Fruit fly (Drosophila melanogaster) whole organism, embryonic: ENCODE measurements around the gene CCAP-R.
A peak's percentile ranks its signal among the peaks of the same experiment; 100 is the strongest.

Experiments used
- ATbp ChIP-seq: fragments of 200-800 bp; sonication (Bioruptor generic); optimal IDR thresholded peaks from 2 replicates; lab custom pipeline; 2017; ENCODE audit warnings: missing biosample characterization, mild to moderate bottlenecking, missing genetic modification characterization, missing genetic modification reagents
- Atf3 ChIP-seq: fragments of 200-800 bp; sonication (Bioruptor generic); optimal IDR thresholded peaks from 3 replicates; lab custom pipeline; 2016; ENCODE audit warnings: missing biosample characterization, missing genetic modification characterization
- CG10654 ChIP-seq: fragments of 200-800 bp; sonication (Bioruptor generic); optimal IDR thresholded peaks from 2 replicates; lab custom pipeline; 2016; ENCODE audit warnings: missing biosample characterization, missing genetic modification characterization
- CG11696 ChIP-seq: fragments of 200-800 bp; sonication (Bioruptor generic); IDR thresholded peaks from 2 replicates; pipeline ENCODE4 v1.3.6; 2022; ENCODE audit warnings: missing biosample characterization, missing genetic modification characterization
- CG1233 ChIP-seq: fragments of 200-800 bp; sonication (Bioruptor generic); optimal IDR thresholded peaks from 4 replicates; lab custom pipeline; 2018; ENCODE audit warnings: missing biosample characterization, mild to moderate bottlenecking, missing genetic modification characterization
- CG12659 ChIP-seq: fragments of 200-800 bp; sonication (Bioruptor generic); optimal IDR thresholded peaks from 3 replicates; lab custom pipeline; 2017; ENCODE audit warnings: mild to moderate bottlenecking, missing biosample characterization, missing genetic modification reagents, missing genetic modification characterization
- CG13287 ChIP-seq: fragments of 200-800 bp; sonication (Bioruptor generic); IDR thresholded peaks from 2 replicates; pipeline ENCODE4 v1.3.6; 2022; ENCODE audit warnings: missing biosample characterization, missing genetic modification characterization; ENCODE audit not compliant: partially characterized antibody
- CG14441 ChIP-seq: fragments of 200-800 bp; sonication (Bioruptor generic); IDR thresholded peaks from 2 replicates; pipeline ENCODE4 v1.3.6; 2022; ENCODE audit warnings: missing biosample characterization, missing genetic modification characterization
- CG1529 ChIP-seq: fragments of 200-800 bp; sonication (Bioruptor generic); optimal IDR thresholded peaks from 3 replicates; lab custom pipeline; 2018; ENCODE audit warnings: missing biosample characterization, missing genetic modification characterization
- CG15601 ChIP-seq: fragments of 200-800 bp; sonication (Bioruptor generic); optimal IDR thresholded peaks from 3 replicates; lab custom pipeline; 2019; ENCODE audit warnings: missing biosample characterization, mild to moderate bottlenecking, missing genetic modification characterization, moderate library complexity
- CG17829 ChIP-seq: fragments of 200-800 bp; optimal IDR thresholded peaks from 2 replicates; lab custom pipeline; 2019; ENCODE audit warnings: missing biosample characterization, mild to moderate bottlenecking, missing genetic modification characterization, moderate library complexity
- CG18011 ChIP-seq: fragments of 200-800 bp; sonication (Bioruptor generic); optimal IDR thresholded peaks from 2 replicates; lab custom pipeline; 2017; ENCODE audit warnings: missing biosample characterization, missing genetic modification characterization, mild to moderate bottlenecking, moderate library complexity, missing genotype
- CG2712 ChIP-seq: fragments of 200-800 bp; optimal IDR thresholded peaks from 3 replicates; lab custom pipeline; 2019; ENCODE audit warnings: missing biosample characterization, mild to moderate bottlenecking, missing genetic modification characterization, moderate library complexity
- CG33213 ChIP-seq: fragments of 200-800 bp; sonication (Bioruptor generic); optimal IDR thresholded peaks from 3 replicates; lab custom pipeline; 2016; ENCODE audit warnings: missing biosample characterization, missing genetic modification characterization
- CG3847 ChIP-seq: fragments of 200-800 bp; sonication (Bioruptor generic); IDR thresholded peaks from 2 replicates; pipeline ENCODE4 v1.3.6; 2022; ENCODE audit warnings: missing biosample characterization, missing genetic modification characterization
- CG4820 ChIP-seq: fragments of 200-800 bp; sonication (Bioruptor generic); optimal IDR thresholded peaks from 3 replicates; lab custom pipeline; 2016; ENCODE audit warnings: missing biosample characterization, missing genetic modification characterization
- CG6854 ChIP-seq: fragments of 200-800 bp; sonication (Bioruptor generic); optimal IDR thresholded peaks from 3 replicates; lab custom pipeline; 2017; ENCODE audit warnings: missing biosample characterization, mild to moderate bottlenecking, missing genetic modification characterization
- CG7987 ChIP-seq: fragments of 200-800 bp; sonication (Bioruptor generic); optimal IDR thresholded peaks from 2 replicates; lab custom pipeline; 2018; ENCODE audit warnings: missing biosample characterization, mild to moderate bottlenecking, missing genetic modification characterization, moderate library complexity
- CG9727 ChIP-seq: fragments of 200-800 bp; sonication (Bioruptor generic); optimal IDR thresholded peaks from 3 replicates; lab custom pipeline; 2017; ENCODE audit warnings: missing biosample characterization, mild to moderate bottlenecking, missing genetic modification characterization
- Dbx ChIP-seq: fragments of 200-800 bp; sonication (Bioruptor generic); IDR thresholded peaks from 3 replicates; pipeline ENCODE4 v1.3.6; 2022; ENCODE audit warnings: missing biosample characterization, missing genetic modification characterization
- Dref ChIP-seq: fragments of 200-800 bp; sonication (Bioruptor generic); IDR thresholded peaks from 2 replicates; pipeline ENCODE4 v1.3.6; 2022; ENCODE audit warnings: missing biosample characterization, missing genetic modification characterization
- ERR ChIP-seq: fragments of 200-800 bp; sonication (Bioruptor generic); optimal IDR thresholded peaks from 2 replicates; lab custom pipeline; 2016; ENCODE audit warnings: missing biosample characterization, missing genetic modification characterization
- Eip74EF ChIP-seq, 2 experiments: fragments of 200-800 bp in 1 of 2; fragments of >200 bp in 1 of 2; sonication (Bioruptor generic) in 1 of 2; optimal IDR thresholded peaks; 2 replicates each; lab custom pipeline; 2017 to 2019; ENCODE audit warnings: missing biosample characterization in 2 of 2, missing genetic modification characterization in 2 of 2, mild to moderate bottlenecking in 1 of 2, moderate library complexity in 1 of 2
- Elba2 ChIP-seq: fragments of 200-800 bp; sonication (Bioruptor generic); optimal IDR thresholded peaks from 3 replicates; lab custom pipeline; 2016; ENCODE audit warnings: missing biosample characterization, missing genetic modification characterization
- Ets97D ChIP-seq: fragments of 200-800 bp; sonication (Bioruptor generic); optimal IDR thresholded peaks from 3 replicates; lab custom pipeline; 2016; ENCODE audit warnings: missing biosample characterization, missing genetic modification characterization
- Jarid2 ChIP-seq: fragments of 200-800 bp; sonication (Bioruptor generic); optimal IDR thresholded peaks from 3 replicates; lab custom pipeline; 2017; ENCODE audit warnings: mild to moderate bottlenecking, missing biosample characterization, missing genetic modification reagents, missing genetic modification characterization
- Mes4 ChIP-seq: fragments of 200-800 bp; sonication (Bioruptor generic); optimal IDR thresholded peaks from 2 replicates; lab custom pipeline; 2016; ENCODE audit warnings: missing biosample characterization, missing genetic modification characterization
- Oaz ChIP-seq: fragments of 200-800 bp; sonication (Bioruptor generic); IDR thresholded peaks from 2 replicates; pipeline ENCODE4 v1.3.6; 2022; ENCODE audit warnings: missing biosample characterization, missing genetic modification characterization
- Sin3A ChIP-seq: fragments of >200 bp; optimal IDR thresholded peaks from 2 replicates; lab custom pipeline; 2018
- Sox100B ChIP-seq: fragments of 200-800 bp; sonication (Bioruptor generic); optimal IDR thresholded peaks from 3 replicates; lab custom pipeline; 2018; ENCODE audit warnings: missing biosample characterization, mild to moderate bottlenecking, missing genetic modification characterization
- Ssrp ChIP-seq: fragments of 200-800 bp; sonication (Bioruptor generic); optimal IDR thresholded peaks from 2 replicates; lab custom pipeline; 2018; ENCODE audit warnings: missing biosample characterization, mild to moderate bottlenecking, missing genetic modification characterization, moderate library complexity
- ab ChIP-seq: fragments of 200-800 bp; sonication (Bioruptor generic); optimal IDR thresholded peaks from 2 replicates; lab custom pipeline; 2016; ENCODE audit warnings: missing biosample characterization, missing genetic modification characterization
- crc ChIP-seq: fragments of 200-800 bp; sonication (Bioruptor generic); optimal IDR thresholded peaks from 2 replicates; lab custom pipeline; 2016; ENCODE audit warnings: missing biosample characterization, missing genetic modification characterization
- cwo ChIP-seq: fragments of 200-800 bp; sonication (Bioruptor generic); optimal IDR thresholded peaks from 3 replicates; lab custom pipeline; 2017; ENCODE audit warnings: missing biosample characterization, missing genetic modification characterization, mild to moderate bottlenecking, moderate library complexity, missing genetic modification reagents
- exex ChIP-seq: fragments of 200-800 bp; sonication (Bioruptor generic); optimal IDR thresholded peaks from 4 replicates; lab custom pipeline; 2018; ENCODE audit warnings: missing biosample characterization, mild to moderate bottlenecking, missing genetic modification characterization, moderate library complexity
- eyg ChIP-seq: fragments of 200-800 bp; sonication (Bioruptor generic); optimal IDR thresholded peaks from 3 replicates; lab custom pipeline; 2016; ENCODE audit warnings: missing biosample characterization, missing genetic modification characterization
- fd102C ChIP-seq: fragments of 200-800 bp; sonication (Bioruptor generic); optimal IDR thresholded peaks from 2 replicates; lab custom pipeline; 2018; ENCODE audit warnings: missing biosample characterization, mild to moderate bottlenecking, missing genetic modification characterization, moderate library complexity
- fu2 ChIP-seq: fragments of 200-800 bp; sonication (Bioruptor generic); optimal IDR thresholded peaks from 2 replicates; lab custom pipeline; 2016; ENCODE audit warnings: missing biosample characterization, missing genetic modification characterization
- hbn ChIP-seq: fragments of 200-800 bp; sonication (Bioruptor generic); IDR thresholded peaks from 2 replicates; pipeline ENCODE4 v1.3.6; 2022; ENCODE audit warnings: missing biosample characterization, missing genetic modification characterization; ENCODE audit not compliant: partially characterized antibody
- lilli ChIP-seq: fragments of 200-800 bp; sonication (Bioruptor generic); optimal IDR thresholded peaks from 3 replicates; lab custom pipeline; 2016; ENCODE audit warnings: missing biosample characterization, missing genetic modification characterization
- lov ChIP-seq, 2 experiments: fragments of 200-800 bp in 1 of 2; fragments of >200 bp in 1 of 2; sonication (Bioruptor generic) in 1 of 2; IDR thresholded peaks in 1 of 2; optimal IDR thresholded peaks in 1 of 2; 2 replicates in 1 of 2; 3 replicates in 1 of 2; pipeline versions ENCODE4 v1.3.6 to Lab custom; 2017 to 2022; ENCODE audit warnings: missing biosample characterization in 1 of 2, missing genetic modification characterization in 1 of 2
- org-1 ChIP-seq: fragments of 200-800 bp; sonication (Bioruptor generic); optimal IDR thresholded peaks from 2 replicates; lab custom pipeline; 2017; ENCODE audit warnings: missing biosample characterization, missing genetic modification characterization
- schlank ChIP-seq: fragments of 200-800 bp; sonication (Bioruptor generic); optimal IDR thresholded peaks from 2 replicates; lab custom pipeline; 2018; ENCODE audit warnings: missing biosample characterization, mild to moderate bottlenecking, missing genetic modification characterization
- slp2 ChIP-seq: fragments of 200-800 bp; sonication (Bioruptor generic); optimal IDR thresholded peaks from 2 replicates; lab custom pipeline; 2016; ENCODE audit warnings: missing biosample characterization, missing genetic modification characterization
- sr ChIP-seq: fragments of 200-800 bp; sonication (Bioruptor generic); IDR thresholded peaks from 3 replicates; pipeline ENCODE4 v1.3.6; 2022; ENCODE audit warnings: missing biosample characterization, missing genetic modification characterization
- stc ChIP-seq: fragments of 200-800 bp; sonication (Bioruptor generic); IDR thresholded peaks from 2 replicates; pipeline ENCODE4 v1.3.6; 2022; ENCODE audit warnings: missing biosample characterization, missing genetic modification characterization
- tgo ChIP-seq: fragments of 200-800 bp; sonication (Bioruptor generic); IDR thresholded peaks from 3 replicates; pipeline ENCODE4 v1.3.6; 2022; ENCODE audit warnings: missing biosample characterization, missing genetic modification characterization
- tx ChIP-seq: fragments of 200-800 bp; sonication (Bioruptor generic); optimal IDR thresholded peaks from 2 replicates; lab custom pipeline; 2016; ENCODE audit warnings: missing biosample characterization, missing genetic modification characterization
- z ChIP-seq: fragments of 200-800 bp; sonication (Bioruptor generic); IDR thresholded peaks from 3 replicates; pipeline ENCODE4 v1.3.6; 2022; ENCODE audit warnings: missing biosample characterization, missing genetic modification characterization

The CCAP-R gene

dm6 chr3R:25880971-25881809 is 74.9 kb downstream of the CCAP-R start, which contains the start of gene Tsp96F (continued):
- TF ChIP-seq lov (optimal IDR thresholded peaks at IDR 0.05; lab: Kevin White, UChicago): no peak
- no peak for TF ChIP-seq lov (GFP tag; IDR thresholded peaks at IDR 0.05; lab: Robert Waterston, UW)
- no peak for TF ChIP-seq CG10654 (GFP tag; lab: Kevin White, UChicago)
- TF ChIP-seq Ets97D (GFP tag; lab: Kevin White, UChicago): peak; percentile 74
- TF ChIP-seq CG33213 (GFP tag; lab: Kevin White, UChicago): peak; percentile 66
- TF ChIP-seq fu2 (GFP tag; lab: Kevin White, UChicago): no peak
- no peak for TF ChIP-seq Elba2 (GFP tag; lab: Kevin White, UChicago)
- peak; percentile 5 for TF ChIP-seq Mes4 (GFP tag; lab: Kevin White, UChicago)
- TF ChIP-seq Jarid2: peak; percentile 31
- TF ChIP-seq Oaz (GFP tag; lab: Robert Waterston, UW): no peak
- no peak for TF ChIP-seq cwo (GFP tag; lab: Kevin White, UChicago)
- no peak for TF ChIP-seq CG11696 (GFP tag; lab: Robert Waterston, UW)
- TF ChIP-seq sr (GFP tag; lab: Robert Waterston, UW): no peak
- no peak for TF ChIP-seq Atf3 (GFP tag; lab: Kevin White, UChicago)
- no peak for TF ChIP-seq tgo (GFP tag; lab: Robert Waterston, UW)
- peak; percentile 4 for TF ChIP-seq CG17829 (tag; lab: Kevin White, UChicago)
- peak; percentile 80 for TF ChIP-seq Dref (GFP tag; lab: Robert Waterston, UW)
- no peak for TF ChIP-seq CG4820
- peak; percentile 14 for TF ChIP-seq fd102C (GFP tag; lab: Kevin White, UChicago)
- no peak for TF ChIP-seq lilli (GFP tag; lab: Kevin White, UChicago)
- TF ChIP-seq crc (GFP tag; lab: Kevin White, UChicago): no peak
- TF ChIP-seq ab (GFP tag; lab: Kevin White, UChicago): no peak
- peak; percentile 38; the same call in 1 of the 2 replicates for TF ChIP-seq CG3847
- peak; percentile 4 for TF ChIP-seq CG7987 (GFP tag; lab: Kevin White, UChicago)
- no peak for TF ChIP-seq schlank (tag; lab: Kevin White, UChicago)
- no peak for TF ChIP-seq CG14441 (GFP tag; lab: Robert Waterston, UW)
- no peak for TF ChIP-seq ERR (GFP tag; lab: Kevin White, UChicago)
- no peak for TF ChIP-seq slp2 (GFP tag; lab: Kevin White, UChicago)
- TF ChIP-seq CG9727: no peak
- TF ChIP-seq CG1529 (GFP tag; lab: Kevin White, UChicago): no peak
- TF ChIP-seq Sox100B: no peak
- peak; percentile 30; the same call in 1 of the 2 replicates for TF ChIP-seq hbn (GFP tag; lab: Robert Waterston, UW)
- TF ChIP-seq Ssrp (tag; lab: Kevin White, UChicago): no peak
- TF ChIP-seq stc (GFP tag; lab: Robert Waterston, UW): no peak
- TF ChIP-seq tx (GFP tag; lab: Kevin White, UChicago): no peak
- TF ChIP-seq CG18011: no peak
- no peak for TF ChIP-seq CG15601 (tag; lab: Kevin White, UChicago)
- no peak for TF ChIP-seq CG6854
- peak; percentile 11 for TF ChIP-seq Sin3A (lab: Kevin White, UChicago)
- no peak for TF ChIP-seq exex (tag; lab: Kevin White, UChicago)
- TF ChIP-seq CG12659: peak; percentile 52
- peak; percentile 67 for TF ChIP-seq CG13287 (GFP tag; lab: Robert Waterston, UW)
- TF ChIP-seq Eip74EF (GFP tag; optimal IDR thresholded peaks at IDR 0.05; lab: Kevin White, UChicago): no peak
- peak; percentile 7 for TF ChIP-seq CG2712
- TF ChIP-seq ATbp (GFP tag; lab: Kevin White, UChicago): no peak
- no peak for TF ChIP-seq org-1 (GFP tag; lab: Kevin White, UChicago)
- no peak; the same call in 2 of the 3 replicates for TF ChIP-seq Dbx (GFP tag; lab: Robert Waterston, UW)
- TF ChIP-seq CG1233 (GFP tag; lab: Kevin White, UChicago): no peak
- no peak for TF ChIP-seq z
- TF ChIP-seq eyg (GFP tag; lab: Kevin White, UChicago): no peak
